Worm (Caenorhabditis elegans) whole organism, mixed stage, embryonic: Measurements from ENCODE around the gene kmo-2.

Experiments used
- blmp-1 ChIP-seq: fragments of 150-350 bp; optimal IDR thresholded peaks from 2 replicates; lab custom pipeline; 2014; ENCODE audit warnings: missing biosample characterization, missing genetic modification characterization
- ceh-43 ChIP-seq: fragments of 200-800 bp; sonication (Bioruptor generic); optimal IDR thresholded peaks from 2 replicates; lab custom pipeline; 2018; ENCODE audit warnings: mild to moderate bottlenecking, missing genetic modification characterization, moderate library complexity, missing compliant biosample characterization
- ces-1 ChIP-seq: fragments of 150-350 bp; optimal IDR thresholded peaks from 2 replicates; lab custom pipeline; 2014; ENCODE audit warnings: missing biosample characterization, missing genetic modification reagents, missing genetic modification characterization
- drap-1 ChIP-seq: fragments of 200-800 bp; sonication (Bioruptor generic); optimal IDR thresholded peaks from 3 replicates; lab custom pipeline; 2018; ENCODE audit warnings: mild to moderate bottlenecking, missing genetic modification characterization, missing compliant biosample characterization
- lin-13 ChIP-seq: fragments of 150-350 bp; optimal IDR thresholded peaks from 2 replicates; lab custom pipeline; 2014; ENCODE audit warnings: missing biosample characterization, missing genetic modification characterization
- lsy-2 ChIP-seq: fragments of 150-350 bp; optimal IDR thresholded peaks from 2 replicates; lab custom pipeline; 2014; ENCODE audit warnings: missing biosample characterization, missing genetic modification characterization
- mls-2 ChIP-seq: sonication (generic microtip); optimal IDR thresholded peaks from 2 replicates; lab custom pipeline; 2016; ENCODE audit warnings: mild to moderate bottlenecking, missing genetic modification characterization, moderate library complexity, missing compliant biosample characterization
- nhr-12 ChIP-seq: fragments of 150-350 bp; optimal IDR thresholded peaks from 2 replicates; lab custom pipeline; 2014; ENCODE audit warnings: missing biosample characterization, missing genetic modification characterization
- nhr-237 ChIP-seq: fragments of 150-350 bp; optimal IDR thresholded peaks from 2 replicates; lab custom pipeline; 2014; ENCODE audit warnings: missing biosample characterization, missing genetic modification characterization
- nhr-28 ChIP-seq: fragments of 150-350 bp; optimal IDR thresholded peaks from 2 replicates; lab custom pipeline; 2014; ENCODE audit warnings: missing biosample characterization, missing genetic modification characterization
- nhr-76 ChIP-seq: sonication (generic microtip); optimal IDR thresholded peaks from 2 replicates; lab custom pipeline; 2017; ENCODE audit warnings: missing biosample characterization, missing genetic modification characterization
- pha-4 ChIP-seq: fragments of 150-350 bp; optimal IDR thresholded peaks from 2 replicates; lab custom pipeline; 2018; ENCODE audit warnings: missing biosample characterization, missing genetic modification reagents, missing genetic modification characterization
- sem-2 ChIP-seq: fragments of 200-800 bp; sonication (Bioruptor generic); optimal IDR thresholded peaks from 2 replicates; lab custom pipeline; 2018; ENCODE audit warnings: mild to moderate bottlenecking, missing genetic modification characterization, missing compliant biosample characterization
- unc-62 ChIP-seq: fragments of 150-350 bp; optimal IDR thresholded peaks from 2 replicates; lab custom pipeline; 2014; ENCODE audit warnings: missing biosample characterization, missing genetic modification reagents, missing genetic modification characterization

ce11 chrV:12111452-12111851 lies 43.1 kb upstream of the kmo-2 start, which contains the start of gene lhpp-1:
- TF ChIP-seq mls-2 (tag; lab: Kevin White, UChicago) (no peak), nhr-28 (tag; lab: Kevin White, UChicago) (no peak), nhr-12 (tag; lab: Kevin White, UChicago) (no peak), ces-1 (GFP tag; lab: Kevin White, UChicago) (no peak), unc-62 (no peak), sem-2 (GFP tag; lab: Kevin White, UChicago) (no peak), ceh-43 (no peak), nhr-76 (tag; lab: Kevin White, UChicago) (no peak), nhr-237 (tag; lab: Kevin White, UChicago) (no peak), pha-4 (tag; lab: Kevin White, UChicago) (no peak), drap-1 (no peak), blmp-1 (tag; lab: Kevin White, UChicago) (no peak), lsy-2 (tag; lab: Kevin White, UChicago) (no peak), lin-13 (tag; lab: Kevin White, UChicago) (no peak)
